Worm (Caenorhabditis elegans): Measurements from ENCODE around the gene T04C12.33.

T04C12.33 gene

DNA sequence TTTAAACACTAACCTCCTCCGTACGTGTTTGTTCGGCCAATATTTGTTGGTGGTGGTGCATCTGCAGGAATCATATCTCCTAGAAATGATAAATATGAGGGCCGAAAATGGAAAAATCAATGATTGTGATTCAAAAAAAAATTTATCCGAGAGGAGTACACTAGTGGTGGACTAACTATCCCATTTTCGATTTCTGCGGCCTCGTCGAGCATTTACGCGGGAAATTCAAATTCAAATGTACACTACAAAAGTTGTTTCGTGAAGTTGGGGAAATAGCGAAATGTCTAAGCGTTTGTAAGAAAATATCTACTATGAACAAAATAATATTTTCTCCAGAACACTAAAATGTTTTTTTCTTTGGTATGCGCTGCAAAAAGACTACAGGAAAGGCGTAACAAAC, 22.7 kb upstream of the T04C12.33 start (continued):
- TF ChIP-seq gei-17 (GFP tag; optimal IDR thresholded peaks at IDR 0.05) (no peak), pbrm-1 (GFP tag; IDR thresholded peaks at IDR 0.05) (peak; percentile 41; the same call in 1 of the 2 replicates), chd-7 (tag; optimal IDR thresholded peaks at IDR 0.05) (peak; percentile 9), ztf-6 (GFP tag; IDR thresholded peaks at IDR 0.05) (no peak)

DNA sequence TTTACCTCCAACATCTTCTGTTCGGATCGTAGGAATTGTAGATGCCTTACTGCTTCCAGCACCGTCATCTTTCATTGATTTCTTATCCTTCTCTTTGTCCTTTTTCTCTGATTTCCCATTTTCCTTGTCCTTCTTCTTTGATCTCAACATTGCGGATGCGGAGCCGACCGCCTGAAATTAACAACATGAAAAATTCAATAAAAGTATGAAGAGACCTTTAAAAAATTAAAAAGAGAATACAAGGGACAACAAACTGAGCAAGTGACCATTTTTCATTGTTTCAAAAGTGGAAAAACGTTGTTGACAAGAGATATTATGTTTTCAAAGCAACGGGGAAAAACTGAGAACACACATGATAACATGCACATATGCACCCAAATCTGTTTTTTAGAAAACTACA, 21.3 kb upstream of the T04C12.33 start:
- TF ChIP-seq Y53F4B.3 (GFP tag; IDR thresholded peaks at IDR 0.05) (no peak), him-1 (tag; optimal IDR thresholded peaks at IDR 0.05) (no peak), F52B5.7 (tag; optimal IDR thresholded peaks at IDR 0.05) (no peak), pbrm-1 (GFP tag; IDR thresholded peaks at IDR 0.05) (no peak), ccch-3 (GFP tag; optimal IDR thresholded peaks at IDR 0.05) (no peak), attf-5 (GFP tag; optimal IDR thresholded peaks at IDR 0.05) (no peak), cebp-1 (GFP tag; IDR thresholded peaks at IDR 0.05) (no peak), cebp-1 (tag; optimal IDR thresholded peaks at IDR 0.05) (no peak), dpff-1 (tag; optimal IDR thresholded peaks at IDR 0.05) (no peak), let-526 (GFP tag; IDR thresholded peaks at IDR 0.05) (no peak)

DNA sequence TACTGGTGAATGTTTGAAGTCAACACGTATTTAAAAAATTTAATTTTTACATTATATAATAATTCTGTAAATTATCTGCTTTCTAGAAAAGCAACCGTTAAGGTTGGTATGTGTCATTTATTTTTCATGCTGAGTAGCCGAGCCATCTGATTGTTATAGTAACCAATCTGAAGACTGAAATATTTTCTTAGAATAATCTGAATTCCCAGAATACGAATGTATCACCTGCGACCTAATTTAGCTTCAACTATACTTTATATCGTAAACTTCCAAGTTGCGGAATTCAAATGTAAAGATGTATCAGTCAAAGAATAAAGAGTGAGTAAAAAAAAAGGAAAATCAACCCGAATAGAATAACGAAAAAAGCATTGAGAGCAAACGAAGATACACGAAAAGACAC, 18.8 kb upstream of the T04C12.33 start:
- TF ChIP-seq ceh-27 (GFP tag; optimal IDR thresholded peaks at IDR 0.05) (no peak), repo-1 (tag; optimal IDR thresholded peaks at IDR 0.05) (no peak), F57A8.1 (GFP tag; optimal IDR thresholded peaks at IDR 0.05) (no peak), rpc-1 (optimal IDR thresholded peaks at IDR 0.05) (no peak), rpc-1 (tag; optimal IDR thresholded peaks at IDR 0.05) (no peak)

DNA sequence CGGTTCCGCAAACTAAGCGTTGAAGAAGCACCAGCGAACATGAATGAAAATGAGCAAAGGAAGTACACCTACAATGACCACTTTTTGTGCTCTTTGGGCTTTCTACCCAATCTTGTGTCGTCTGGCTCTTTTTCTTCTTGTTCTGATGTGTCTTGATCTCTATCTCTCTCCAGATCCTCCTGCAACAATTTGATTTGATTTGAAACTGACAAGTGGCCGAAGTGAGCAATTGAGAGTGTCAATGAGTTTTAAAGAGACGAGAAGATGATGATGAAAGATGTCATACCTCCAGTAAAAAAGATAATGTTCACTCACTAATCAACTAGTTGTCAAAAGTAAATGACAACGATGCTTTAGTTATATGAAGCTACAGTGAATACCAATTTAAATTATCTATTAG, 17.3 kb upstream of the T04C12.33 start, which contains the start of gene pptr-2:
Gene pptr-2 (minus strand): TSS at position 184 of the 400 bp plus-strand sequence.
- TF ChIP-seq mel-28 (tag; optimal IDR thresholded peaks at IDR 0.05; ENCODE audit: borderline replicate concordance) (no peak), K11D2.4 (GFP tag; IDR thresholded peaks at IDR 0.05) (no peak), athp-1 (tag; optimal IDR thresholded peaks at IDR 0.05) (no peak), ztf-18 (tag; optimal IDR thresholded peaks at IDR 0.05) (no peak), F57C9.4 (tag; optimal IDR thresholded peaks at IDR 0.05) (no peak), C06A6.2 (GFP tag; conservative IDR thresholded peaks at IDR 0.05) (no peak), snpc-1.1 (tag; optimal IDR thresholded peaks at IDR 0.05; ENCODE audit: insufficient read depth) (no peak), ceh-58 (GFP tag; IDR thresholded peaks at IDR 0.05) (no peak), zim-3 (tag; optimal IDR thresholded peaks at IDR 0.05) (no peak), hrde-1 (tag; optimal IDR thresholded peaks at IDR 0.05; ENCODE audit: borderline replicate concordance) (no peak), pbrm-1 (GFP tag; IDR thresholded peaks at IDR 0.05) (no peak), lir-1 (GFP tag; conservative IDR thresholded peaks at IDR 0.05) (no peak), him-1 (tag; optimal IDR thresholded peaks at IDR 0.05) (no peak), Y79H2A.3 (GFP tag; conservative IDR thresholded peaks at IDR 0.05) (no peak), dpl-1 (GFP tag; optimal IDR thresholded peaks at IDR 0.05) (no peak)

DNA sequence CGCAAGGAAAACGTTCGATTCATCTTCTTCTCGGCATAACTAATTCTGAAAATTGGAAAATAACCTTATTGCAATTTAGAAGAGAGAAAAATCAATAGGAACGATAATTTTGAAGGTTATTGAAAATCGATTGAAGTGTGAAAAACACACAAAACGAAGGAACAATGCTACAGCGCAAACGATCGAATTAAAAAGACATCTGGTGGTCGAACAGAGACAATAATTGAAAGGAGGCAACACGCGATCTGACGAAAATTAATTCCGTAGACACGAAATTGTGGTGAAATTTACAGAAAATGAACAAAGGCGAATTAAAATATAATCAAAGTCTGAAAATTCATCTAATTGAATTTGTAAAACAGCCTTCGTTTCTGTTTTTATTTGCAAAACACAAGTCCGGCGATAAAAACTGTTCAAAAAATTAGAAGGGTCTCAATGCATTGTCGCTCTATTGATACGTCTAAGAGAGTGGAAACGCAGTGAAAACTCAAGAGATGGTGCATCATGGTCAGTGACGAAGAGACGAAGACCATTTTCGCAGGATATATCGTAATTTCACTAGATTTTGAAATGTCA, 12.6 kb upstream of the T04C12.33 start, which contains the start of gene pak-2:
Gene pak-2 (minus strand): TSS at position 51 of the 576 bp plus-strand sequence.
- TF ChIP-seq attf-6 (GFP tag; IDR thresholded peaks at IDR 0.05) (no peak), F52B5.7 (tag; optimal IDR thresholded peaks at IDR 0.05) (no peak), snpc-3.4 (tag; optimal IDR thresholded peaks at IDR 0.05) (no peak), F57A8.1 (GFP tag; optimal IDR thresholded peaks at IDR 0.05) (no peak), nhr-80 (tag; optimal IDR thresholded peaks at IDR 0.05) (peak; percentile 59), lag-1 (GFP tag; IDR thresholded peaks at IDR 0.05) (no peak), dpff-1 (tag; optimal IDR thresholded peaks at IDR 0.05) (no peak), somi-1 (GFP tag; optimal IDR thresholded peaks at IDR 0.05) (peak; percentile 10), dpl-1 (GFP tag; optimal IDR thresholded peaks at IDR 0.05) (no peak), nfya-1 (tag; optimal IDR thresholded peaks at IDR 0.05; ENCODE audit: borderline replicate concordance, insufficient read depth) (no peak), lir-1 (GFP tag; conservative IDR thresholded peaks at IDR 0.05) (no peak), fkh-3 (tag; optimal IDR thresholded peaks at IDR 0.05) (no peak), T26A5.8 (tag; optimal IDR thresholded peaks at IDR 0.05) (no peak), atf-7 (tag; optimal IDR thresholded peaks at IDR 0.05) (no peak), aptf-3 (GFP tag; IDR thresholded peaks at IDR 0.05) (no peak), lsl-1 (GFP tag; optimal IDR thresholded peaks at IDR 0.05) (no peak), F10E7.11 (tag; optimal IDR thresholded peaks at IDR 0.05) (no peak)
